Worm (Caenorhabditis elegans) whole organism, late embryonic: ENCODE data around the gene K09C6.2.

Experiments used
- elt-2 ChIP-seq: sonication (generic microtip); optimal IDR thresholded peaks from 2 replicates; lab custom pipeline; 2016; ENCODE audit warnings: missing genetic modification reagents, missing genetic modification characterization, missing compliant biosample characterization
- odd-2 ChIP-seq: sonication (generic microtip); optimal IDR thresholded peaks from 2 replicates; lab custom pipeline; 2017; ENCODE audit warnings: antibody characterized with exemption, mild to moderate bottlenecking, missing genetic modification characterization, missing compliant biosample characterization
- ref-2 ChIP-seq: sonication (generic microtip); optimal IDR thresholded peaks from 2 replicates; lab custom pipeline; 2016; ENCODE audit warnings: missing genetic modification characterization, missing compliant biosample characterization

Gene K09C6.2

ce11 chrV:910588-910987 is 53.9 kb downstream of the K09C6.2 start:
- TF ChIP-seq odd-2 (tag; lab: Kevin White, UChicago), result no peak
- TF ChIP-seq elt-2, result peak; percentile 94
- TF ChIP-seq, all 69 proteins: peak for 1

- TF ChIP-seq ref-2, result no peak
- TF ChIP-seq, all 69 proteins: peak for 0
Measured at ce11 chrV:911474-911873, 54.8 kb downstream of the K09C6.2 start, which contains the start of gene adh-5. Gene adh-5 (plus strand): TSS chrV:911774.
